Worm (Caenorhabditis elegans) whole organism, L3 larva: ENCODE results near the gene F42A9.7.

Source experiments
- R02D3.7 ChIP-seq: fragments of 150-350 bp; optimal IDR thresholded peaks from 2 replicates; lab custom pipeline; 2014; ENCODE audit warnings: missing biosample characterization, missing genetic modification characterization
- ZK546.5 ChIP-seq: sonication (generic microtip); optimal IDR thresholded peaks from 2 replicates; lab custom pipeline; 2017; ENCODE audit warnings: missing biosample characterization, missing genetic modification characterization
- aly-2 ChIP-seq: fragments of 150-350 bp; optimal IDR thresholded peaks from 2 replicates; lab custom pipeline; 2014; ENCODE audit warnings: missing biosample characterization, missing genetic modification characterization
- ama-1 ChIP-seq: fragments of 150-350 bp; optimal IDR thresholded peaks from 2 replicates; lab custom pipeline; 2018
- ceh-16 ChIP-seq: sonication (generic microtip); optimal IDR thresholded peaks from 2 replicates; lab custom pipeline; 2017; ENCODE audit warnings: missing biosample characterization, missing genetic modification characterization
- ceh-28 ChIP-seq: fragments of 150-350 bp; optimal IDR thresholded peaks from 2 replicates; lab custom pipeline; 2014; ENCODE audit warnings: missing biosample characterization, missing genetic modification reagents, missing genetic modification characterization
- daf-12 ChIP-seq: fragments of 150-350 bp; optimal IDR thresholded peaks from 2 replicates; lab custom pipeline; 2014; ENCODE audit warnings: missing biosample characterization, missing genetic modification reagents, missing genetic modification characterization
- egl-27 ChIP-seq: sonication (generic microtip); optimal IDR thresholded peaks from 4 replicates; lab custom pipeline; 2017; ENCODE audit warnings: missing biosample characterization, missing genetic modification reagents, missing genetic modification characterization
- elt-1 ChIP-seq: fragments of 150-350 bp; optimal IDR thresholded peaks from 2 replicates; lab custom pipeline; 2014; ENCODE audit warnings: missing biosample characterization, missing genetic modification characterization
- fkh-10 ChIP-seq: sonication (generic microtip); optimal IDR thresholded peaks from 2 replicates; lab custom pipeline; 2017; ENCODE audit warnings: missing biosample characterization, missing genetic modification reagents, missing genetic modification characterization
- fkh-2 ChIP-seq: fragments of 150-350 bp; optimal IDR thresholded peaks from 2 replicates; lab custom pipeline; 2014; ENCODE audit warnings: missing biosample characterization, missing genetic modification reagents, missing genetic modification characterization
- fos-1 ChIP-seq: fragments of 150-350 bp; optimal IDR thresholded peaks from 2 replicates; lab custom pipeline; 2014; ENCODE audit warnings: missing biosample characterization, missing genetic modification characterization
- lin-39 ChIP-seq: fragments of 150-350 bp; optimal IDR thresholded peaks from 2 replicates; lab custom pipeline; 2018; ENCODE audit warnings: missing biosample characterization, missing genetic modification reagents, missing genetic modification characterization
- lsy-12 ChIP-seq: sonication (generic microtip); optimal IDR thresholded peaks from 2 replicates; lab custom pipeline; 2016; ENCODE audit warnings: mild to moderate bottlenecking, missing genetic modification characterization, missing compliant biosample characterization
- mml-1 ChIP-seq: fragments of 150-350 bp; sonication (generic microtip); optimal IDR thresholded peaks from 3 replicates; lab custom pipeline; 2014; ENCODE audit warnings: missing biosample characterization, missing genetic modification characterization
- nfya-1 ChIP-seq: sonication (generic microtip); optimal IDR thresholded peaks from 2 replicates; lab custom pipeline; 2017; ENCODE audit warnings: missing genetic modification characterization, mild to moderate bottlenecking, missing compliant biosample characterization, antibody characterized with exemption, moderate library complexity; ENCODE audit not compliant: insufficient read depth
- nhr-11 ChIP-seq: fragments of 150-350 bp; optimal IDR thresholded peaks from 2 replicates; lab custom pipeline; 2014; ENCODE audit warnings: missing biosample characterization, missing genetic modification characterization
- nhr-23 ChIP-seq: fragments of 150-350 bp; optimal IDR thresholded peaks from 2 replicates; lab custom pipeline; 2014; ENCODE audit warnings: missing biosample characterization, missing genetic modification reagents, missing genetic modification characterization
- nhr-43 ChIP-seq: sonication (generic microtip); optimal IDR thresholded peaks from 2 replicates; lab custom pipeline; 2016; ENCODE audit warnings: mild to moderate bottlenecking, missing genetic modification characterization, missing compliant biosample characterization; ENCODE audit not compliant: poor library complexity, severe bottlenecking
- nhr-67 ChIP-seq: fragments of 150-350 bp; optimal IDR thresholded peaks from 2 replicates; lab custom pipeline; 2014; ENCODE audit warnings: missing biosample characterization, missing genetic modification characterization
- nhr-76 ChIP-seq: fragments of 150-350 bp; sonication (generic microtip); optimal IDR thresholded peaks from 5 replicates; lab custom pipeline; 2014; ENCODE audit warnings: missing biosample characterization, missing genetic modification characterization
- pha-4 ChIP-seq: fragments of 150-350 bp; optimal IDR thresholded peaks from 2 replicates; lab custom pipeline; 2014; ENCODE audit warnings: missing biosample characterization, missing genetic modification reagents, missing genetic modification characterization
- pqm-1 ChIP-seq: fragments of 150-350 bp; optimal IDR thresholded peaks from 2 replicates; lab custom pipeline; 2017; ENCODE audit warnings: missing biosample characterization, missing genetic modification characterization, inconsistent platforms
- sea-2 ChIP-seq: fragments of 150-350 bp; sonication (generic microtip); optimal IDR thresholded peaks from 4 replicates; lab custom pipeline; 2014; ENCODE audit warnings: missing biosample characterization, missing genetic modification reagents, missing genetic modification characterization
- skn-1 ChIP-seq: fragments of 150-350 bp; optimal IDR thresholded peaks from 2 replicates; lab custom pipeline; 2014; ENCODE audit warnings: missing biosample characterization, missing genetic modification characterization
- snpc-4 ChIP-seq: fragments of 150-350 bp; optimal IDR thresholded peaks from 2 replicates; lab custom pipeline; 2014; ENCODE audit warnings: missing biosample characterization, missing genetic modification characterization
- tbx-2 ChIP-seq: sonication (generic microtip); optimal IDR thresholded peaks from 2 replicates; lab custom pipeline; 2016; ENCODE audit warnings: mild to moderate bottlenecking, missing genetic modification characterization, missing compliant biosample characterization
- unc-39 ChIP-seq: sonication (generic microtip); optimal IDR thresholded peaks from 4 replicates; lab custom pipeline; 2017; ENCODE audit warnings: missing biosample characterization, missing genetic modification characterization
- unc-62 ChIP-seq: fragments of 150-350 bp; sonication (generic microtip); optimal IDR thresholded peaks from 4 replicates; lab custom pipeline; 2014; ENCODE audit warnings: missing biosample characterization, missing genetic modification reagents, missing genetic modification characterization

Gene F42A9.7

ce11 chrIV:8571138-8571537 lies 45.8 kb downstream of the F42A9.7 start, which contains the start of gene Y59H11AM.1:
TSS of gene Y59H11AM.1 (plus strand) at chrIV:8571438.
- no peak for TF ChIP-seq elt-1
- TF ChIP-seq fkh-2 (tag; lab: Kevin White, UChicago) = no peak
- TF ChIP-seq aly-2 (tag; lab: Kevin White, UChicago) = no peak
- TF ChIP-seq nhr-43 (tag; lab: Kevin White, UChicago) = no peak
- no peak for TF ChIP-seq pha-4
- no peak for TF ChIP-seq pqm-1 (tag; lab: Kevin White, UChicago)
- no peak for TF ChIP-seq egl-27 (tag; lab: Kevin White, UChicago)
- TF ChIP-seq tbx-2 (tag; lab: Kevin White, UChicago) = no peak
- TF ChIP-seq lsy-12 (tag; lab: Kevin White, UChicago) = no peak
- TF ChIP-seq ama-1 (lab: Kevin White, UChicago) = no peak

- TF ChIP-seq elt-1 (no peak), daf-12 (tag; lab: Kevin White, UChicago) (no peak), ZK546.5 (tag; lab: Kevin White, UChicago) (no peak), fos-1 (tag; lab: Kevin White, UChicago) (no peak), nhr-11 (tag; lab: Kevin White, UChicago) (no peak), skn-1 (tag; lab: Kevin White, UChicago) (no peak), fkh-10 (no peak), ceh-28 (no peak), R02D3.7 (no peak), sea-2 (no peak), snpc-4 (tag; lab: Kevin White, UChicago) (no peak), nfya-1 (tag; lab: Kevin White, UChicago) (no peak), egl-27 (tag; lab: Kevin White, UChicago) (no peak)
- TF ChIP-seq, all 47 proteins: peak for 0
Measured at ce11 chrIV:8570719-8571118, 46.2 kb downstream of the F42A9.7 start.

- no peak for TF ChIP-seq skn-1 (tag; lab: Kevin White, UChicago)
- TF ChIP-seq pqm-1 (tag; lab: Kevin White, UChicago) = no peak
- TF ChIP-seq ceh-16 = no peak
- no peak for TF ChIP-seq egl-27 (tag; lab: Kevin White, UChicago)
- no peak for TF ChIP-seq fkh-2 (tag; lab: Kevin White, UChicago)
- no peak for TF ChIP-seq nhr-23 (tag; lab: Kevin White, UChicago)
- TF ChIP-seq unc-62 (GFP tag; lab: Kevin White, UChicago) = no peak
- TF ChIP-seq aly-2 (tag; lab: Kevin White, UChicago) = no peak
- no peak for TF ChIP-seq nhr-11 (tag; lab: Kevin White, UChicago)
- TF ChIP-seq nhr-67 (tag; lab: Kevin White, UChicago) = no peak
- no peak for TF ChIP-seq nhr-76 (tag; lab: Kevin White, UChicago)
- TF ChIP-seq lsy-12 (tag; lab: Kevin White, UChicago) = no peak
- no peak for TF ChIP-seq unc-39 (tag; lab: Kevin White, UChicago)
- TF ChIP-seq snpc-4 (tag; lab: Kevin White, UChicago) = no peak
- TF ChIP-seq ama-1 (lab: Kevin White, UChicago) = no peak
- no peak for TF ChIP-seq R02D3.7
- no peak for TF ChIP-seq lin-39 (tag; lab: Kevin White, UChicago)
- TF ChIP-seq mml-1 (tag; lab: Kevin White, UChicago) = no peak
- no peak for TF ChIP-seq fos-1 (tag; lab: Kevin White, UChicago)
Measured at ce11 chrIV:8570253-8570652, 46.7 kb downstream of the F42A9.7 start, which contains the start of gene Y59H11AM.4. TSS of gene Y59H11AM.4 (minus strand) at chrIV:8570353.
